Fruit fly (Drosophila melanogaster): ENCODE data around the gene CG32071.
A peak's percentile ranks its signal among the peaks of the same experiment; 100 is the strongest.

CG32071 gene

dm6 chr3L:11070372-11070854, 33.3 kb downstream of the CG32071 start, which contains the start of gene Mocs1 (continued):
- no peak for TF ChIP-seq Chrac-16 (GFP tag; optimal IDR thresholded peaks at IDR 0.05)
- TF ChIP-seq Pdp1 (GFP tag; optimal IDR thresholded peaks at IDR 0.05) = peak in 1 of 2 experiments; percentile 96
- peak; percentile 62 for TF ChIP-seq Rfx (GFP tag; IDR thresholded peaks at IDR 0.05)
- peak; percentile 2 for TF ChIP-seq CG6683 (GFP tag; optimal IDR thresholded peaks at IDR 0.05)
- no peak for TF ChIP-seq NfI (GFP tag; optimal IDR thresholded peaks at IDR 0.05)
- no peak for TF ChIP-seq Vsx1 (GFP tag; optimal IDR thresholded peaks at IDR 0.05)
- peak; percentile 30; the same call in 1 of the 2 replicates for TF ChIP-seq wdn (GFP tag; IDR thresholded peaks at IDR 0.05)
- peak; percentile 40 for TF ChIP-seq cwo (GFP tag; optimal IDR thresholded peaks at IDR 0.05)
- TF ChIP-seq kah (GFP tag; optimal IDR thresholded peaks at IDR 0.05) = no peak
- no peak for TF ChIP-seq HLHmδ (GFP tag; optimal IDR thresholded peaks at IDR 0.05)
- no peak for TF ChIP-seq gt (GFP tag; IDR thresholded peaks at IDR 0.05)
- peak; percentile 26; the same call in 1 of the 2 replicates for TF ChIP-seq ttk (GFP tag; IDR thresholded peaks at IDR 0.05)
- TF ChIP-seq Atf6 (GFP tag; IDR thresholded peaks at IDR 0.05) = 0 out of 2 replicates have a peak, but pooled peaks have one; percentile 43
- peak in 1 of 2 experiments; percentile 98 for TF ChIP-seq Hr78 (GFP tag; optimal IDR thresholded peaks at IDR 0.05)
- peak; percentile 26; the same call in 1 of the 2 replicates for TF ChIP-seq CG42726 (GFP tag; IDR thresholded peaks at IDR 0.05; ENCODE audit: partially characterized antibody)
- no peak for TF ChIP-seq CG4854 (GFP tag; optimal IDR thresholded peaks at IDR 0.05)
- no peak for TF ChIP-seq NC2β (GFP tag; optimal IDR thresholded peaks at IDR 0.05)
- TF ChIP-seq croc (GFP tag; conservative IDR thresholded peaks at IDR 0.05) = no peak
- TF ChIP-seq D19A (tag; optimal IDR thresholded peaks at IDR 0.05) = no peak
- no peak for TF ChIP-seq CG43689 (GFP tag; IDR thresholded peaks at IDR 0.05)
- 0 out of 2 replicates have a peak, but pooled peaks have one; percentile 8 for TF ChIP-seq vvl (GFP tag; IDR thresholded peaks at IDR 0.05)
- no peak for TF ChIP-seq Optix (GFP tag; IDR thresholded peaks at IDR 0.05)
- TF ChIP-seq CG6175 (GFP tag; IDR thresholded peaks at IDR 0.05) = 0 out of 3 replicates have a peak, but pooled peaks have one; percentile 39
- no peak for TF ChIP-seq sima (GFP tag; optimal IDR thresholded peaks at IDR 0.05)
- no peak for TF ChIP-seq tx (GFP tag; optimal IDR thresholded peaks at IDR 0.05)
- peak; percentile 53 for TF ChIP-seq Drgx (GFP tag; IDR thresholded peaks at IDR 0.05)
- peak; percentile 6 for TF ChIP-seq CG15269 (tag; optimal IDR thresholded peaks at IDR 0.05)
- no peak for TF ChIP-seq HLH54F (GFP tag; optimal IDR thresholded peaks at IDR 0.05)
- TF ChIP-seq Hmx (GFP tag; optimal IDR thresholded peaks at IDR 0.05) = no peak
- no peak for TF ChIP-seq gfzf (GFP tag; optimal IDR thresholded peaks at IDR 0.05)
- TF ChIP-seq Xrp1 (GFP tag; IDR thresholded peaks at IDR 0.05) = peak; percentile 28; the same call in 1 of the 2 replicates
- no peak for TF ChIP-seq CG15601 (tag; optimal IDR thresholded peaks at IDR 0.05)
- no peak for TF ChIP-seq CG11560 (tag; IDR thresholded peaks at IDR 0.05)
- peak; percentile 25; the same call in 1 of the 2 replicates for TF ChIP-seq CG3847 (GFP tag; IDR thresholded peaks at IDR 0.05)
- TF ChIP-seq Deaf1 (tag; optimal IDR thresholded peaks at IDR 0.05) = peak; percentile 8
- no peak for TF ChIP-seq CG17361 (GFP tag; IDR thresholded peaks at IDR 0.05)
- TF ChIP-seq CG30020 (tag; optimal IDR thresholded peaks at IDR 0.05) = no peak
- peak; percentile 41 for TF ChIP-seq pzg (GFP tag; optimal IDR thresholded peaks at IDR 0.05)
- TF ChIP-seq cas (GFP tag; IDR thresholded peaks at IDR 0.05) = no peak
- no peak for TF ChIP-seq CG13775 (GFP tag; optimal IDR thresholded peaks at IDR 0.05)
- TF ChIP-seq otp (GFP tag; IDR thresholded peaks at IDR 0.05) = 0 out of 3 replicates have a peak, but pooled peaks have one; percentile 24
- peak; percentile 1 for TF ChIP-seq CG9437 (GFP tag; optimal IDR thresholded peaks at IDR 0.05)
- TF ChIP-seq CG3281 (GFP tag; optimal IDR thresholded peaks at IDR 0.05) = no peak
- peak; percentile 32; the same call in 1 of the 3 replicates for TF ChIP-seq Dbx (GFP tag; IDR thresholded peaks at IDR 0.05)
- no peak for TF ChIP-seq Eip74EF (GFP tag; optimal IDR thresholded peaks at IDR 0.05)
- TF ChIP-seq Jarid2 (GFP tag; optimal IDR thresholded peaks at IDR 0.05) = peak; percentile 57
- TF ChIP-seq crol (GFP tag; IDR thresholded peaks at IDR 0.05) = peak; percentile 96
- TF ChIP-seq hth (optimal IDR thresholded peaks at IDR 0.05) = no peak
- TF ChIP-seq gro (GFP tag; optimal IDR thresholded peaks at IDR 0.05) = peak; percentile 15
- peak; percentile 36 for TF ChIP-seq B-H2 (GFP tag; optimal IDR thresholded peaks at IDR 0.05)

Data from whole organism, embryonic.